Worm (Caenorhabditis elegans) whole organism, L4 larva: ENCODE results near the gene F55C12.6.

Experiments used
- dmd-9 ChIP-seq: fragments of 200-800 bp; sonication (Bioruptor generic); IDR thresholded peaks from 2 replicates; pipeline ENCODE4 v1.3.6; 2022; ENCODE audit warnings: missing genetic modification reagents, missing genetic modification characterization, missing compliant biosample characterization
- egl-27 ChIP-seq: sonication (generic microtip); optimal IDR thresholded peaks from 3 replicates; lab custom pipeline; 2017; ENCODE audit warnings: missing biosample characterization, missing genetic modification reagents, missing genetic modification characterization
- jun-1 ChIP-seq: fragments of 150-350 bp; optimal IDR thresholded peaks from 2 replicates; lab custom pipeline; 2014; ENCODE audit warnings: missing biosample characterization, missing genetic modification reagents, missing genetic modification characterization
- nhr-28 ChIP-seq: fragments of 150-350 bp; optimal IDR thresholded peaks from 2 replicates; lab custom pipeline; 2014; ENCODE audit warnings: missing biosample characterization, missing genetic modification characterization
- nhr-77 ChIP-seq: fragments of 150-350 bp; optimal IDR thresholded peaks from 2 replicates; lab custom pipeline; 2014; ENCODE audit warnings: missing biosample characterization, missing genetic modification characterization

DNA sequence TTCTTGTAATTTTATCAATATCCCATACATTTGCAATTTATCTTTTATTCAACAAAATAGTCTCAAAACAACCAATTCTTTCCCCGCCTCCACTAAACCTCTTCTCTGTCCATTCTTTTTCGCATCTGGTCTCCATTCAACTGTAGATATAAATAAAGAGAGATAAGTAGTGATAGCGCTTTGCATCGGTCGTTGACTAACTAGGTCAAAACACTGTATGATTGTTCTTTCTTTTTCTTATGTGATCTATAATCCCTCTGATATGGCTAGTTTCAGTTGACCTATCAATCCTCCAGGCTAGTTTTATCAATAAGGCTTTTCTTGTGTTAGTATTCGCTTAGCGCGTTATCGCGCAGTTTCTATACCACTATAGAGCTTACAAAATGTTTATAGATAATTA, 22.7 kb downstream of the F55C12.6 start:
- TF ChIP-seq nhr-28 (peak; percentile 62), egl-27 (tag; lab: Kevin White, UChicago) (no peak), jun-1 (tag; lab: Kevin White, UChicago) (no peak), nhr-77 (tag; lab: Kevin White, UChicago) (no peak), dmd-9 (GFP tag; lab: Robert Waterston, UW) (no peak)
